In genomic region chr3L:18203949-18204348, dm6 we compare ENCODE assay signal across 1 fruit fly cellular context.
TF ChIP-seq lines count a peak whose summit lies in the region.

No protein-coding gene starts in this region.

TF ChIP-seq in whole organism, embryonic, 481 proteins besides CTCF, POLR2A, EP300 and RAD21 (continued from another document):
- peak; percentile 50 for TF ChIP-seq Hr3 (GFP tag; optimal IDR thresholded peaks at IDR 0.05; lab: Kevin White, UChicago)
- peak; percentile 61 for TF ChIP-seq twi (tag; optimal IDR thresholded peaks at IDR 0.05; lab: Kevin White, UChicago)
- no peak for TF ChIP-seq eve (GFP tag; optimal IDR thresholded peaks at IDR 0.05; lab: Kevin White, UChicago)
- TF ChIP-seq CG30020 (tag; optimal IDR thresholded peaks at IDR 0.05; lab: Kevin White, UChicago) = peak; percentile 30
- no peak for TF ChIP-seq tup (GFP tag; optimal IDR thresholded peaks at IDR 0.05; lab: Kevin White, UChicago)
- TF ChIP-seq phol (tag; optimal IDR thresholded peaks at IDR 0.05; lab: Kevin White, UChicago) = peak; percentile 80
- peak; percentile 15 for TF ChIP-seq CG8281 (tag; optimal IDR thresholded peaks at IDR 0.05; lab: Kevin White, UChicago)
- peak; percentile 15 for TF ChIP-seq Usf (GFP tag; optimal IDR thresholded peaks at IDR 0.05; lab: Kevin White, UChicago)
- TF ChIP-seq CG18599 (GFP tag; optimal IDR thresholded peaks at IDR 0.05; lab: Kevin White, UChicago) = no peak
- TF ChIP-seq ssp (GFP tag; IDR thresholded peaks at IDR 0.05; lab: Robert Waterston, UW) = peak; percentile 59
- peak; percentile 34 for TF ChIP-seq CG2875 (GFP tag; optimal IDR thresholded peaks at IDR 0.05; lab: Kevin White, UChicago)
- peak; percentile 53 for TF ChIP-seq tap (tag; optimal IDR thresholded peaks at IDR 0.05; lab: Kevin White, UChicago)
- peak; percentile 60 for TF ChIP-seq Oli (tag; optimal IDR thresholded peaks at IDR 0.05; lab: Kevin White, UChicago)
- TF ChIP-seq CG17829 (tag; optimal IDR thresholded peaks at IDR 0.05; lab: Kevin White, UChicago) = peak; percentile 89
- TF ChIP-seq E2f2 (GFP tag; IDR thresholded peaks at IDR 0.05; lab: Robert Waterston, UW) = peak; percentile 16; the same call in 1 of the 2 replicates
- TF ChIP-seq HLH3B (GFP tag; IDR thresholded peaks at IDR 0.05; lab: Robert Waterston, UW) = peak; percentile 55; the same call in 1 of the 2 replicates
- peak; percentile 36 for TF ChIP-seq Deaf1 (tag; optimal IDR thresholded peaks at IDR 0.05; lab: Kevin White, UChicago)
- peak; percentile 14 for TF ChIP-seq CG12155 (GFP tag; optimal IDR thresholded peaks at IDR 0.05; lab: Kevin White, UChicago)
- peak in 1 of 3 experiments; percentile 87 for TF ChIP-seq lola (GFP tag; optimal IDR thresholded peaks at IDR 0.05; lab: Kevin White, UChicago)
- peak; percentile 25; the same call in 1 of the 2 replicates for TF ChIP-seq CG10366 (GFP tag; IDR thresholded peaks at IDR 0.05; lab: Robert Waterston, UW)
- TF ChIP-seq org-1 (GFP tag; optimal IDR thresholded peaks at IDR 0.05; lab: Kevin White, UChicago) = peak; percentile 21
- TF ChIP-seq CG17385 (GFP tag; optimal IDR thresholded peaks at IDR 0.05; lab: Kevin White, UChicago) = peak; percentile 33
- TF ChIP-seq Xbp1 (GFP tag; optimal IDR thresholded peaks at IDR 0.05; lab: Kevin White, UChicago) = peak; percentile 25
- TF ChIP-seq grau (tag; optimal IDR thresholded peaks at IDR 0.05; lab: Kevin White, UChicago) = peak; percentile 75
- peak; percentile 37 for TF ChIP-seq CG7271 (tag; optimal IDR thresholded peaks at IDR 0.05; lab: Kevin White, UChicago)
- TF ChIP-seq ttk (GFP tag; IDR thresholded peaks at IDR 0.05; lab: Robert Waterston, UW) = 0 out of 2 replicates have a peak, but pooled peaks have one; percentile 28
- TF ChIP-seq CG14014 (GFP tag; IDR thresholded peaks at IDR 0.05; lab: Robert Waterston, UW) = peak; percentile 22; the same call in 1 of the 2 replicates
- TF ChIP-seq row (GFP tag; IDR thresholded peaks at IDR 0.05; lab: Robert Waterston, UW) = peak; percentile 72
- TF ChIP-seq run (tag; optimal IDR thresholded peaks at IDR 0.05; lab: Kevin White, UChicago) = peak; percentile 27
- no peak for TF ChIP-seq odd (GFP tag; optimal IDR thresholded peaks at IDR 0.05; lab: Kevin White, UChicago)
- peak; percentile 76 for TF ChIP-seq fd96Cb (tag; optimal IDR thresholded peaks at IDR 0.05; lab: Kevin White, UChicago)
- TF ChIP-seq ara (GFP tag; IDR thresholded peaks at IDR 0.05; lab: Robert Waterston, UW) = peak; percentile 69; the same call in 1 of the 2 replicates
- peak; percentile 63 for TF ChIP-seq croc (GFP tag; conservative IDR thresholded peaks at IDR 0.05; lab: Robert Waterston, UW)
- peak; percentile 30 for TF ChIP-seq CG1233 (GFP tag; optimal IDR thresholded peaks at IDR 0.05; lab: Kevin White, UChicago)
- TF ChIP-seq CG18262 (tag; optimal IDR thresholded peaks at IDR 0.05; lab: Kevin White, UChicago) = peak; percentile 92
- TF ChIP-seq Ssrp (tag; optimal IDR thresholded peaks at IDR 0.05; lab: Kevin White, UChicago) = peak; percentile 65
- no peak for TF ChIP-seq ems (GFP tag; optimal IDR thresholded peaks at IDR 0.05; lab: Kevin White, UChicago)
- TF ChIP-seq sens (GFP tag; lab: Kevin White, UChicago) = peak; percentile 64
- TF ChIP-seq lmd (GFP tag; IDR thresholded peaks at IDR 0.05; lab: Robert Waterston, UW) = no peak; the same call in 1 of the 2 replicates
- TF ChIP-seq CG3407 (GFP tag; optimal IDR thresholded peaks at IDR 0.05; lab: Kevin White, UChicago) = peak; percentile 49
- TF ChIP-seq CG32767 (GFP tag; IDR thresholded peaks at IDR 0.05; lab: Robert Waterston, UW) = peak; percentile 64; the same call in 1 of the 2 replicates
- TF ChIP-seq bcd (GFP tag; optimal IDR thresholded peaks at IDR 0.05; lab: Kevin White, UChicago) = peak; percentile 26
- TF ChIP-seq dmrt99B (tag; optimal IDR thresholded peaks at IDR 0.05; lab: Kevin White, UChicago) = peak; percentile 59
- TF ChIP-seq Hr51 (GFP tag; optimal IDR thresholded peaks at IDR 0.05; lab: Kevin White, UChicago) = peak in 1 of 2 experiments; percentile 50
- TF ChIP-seq CG2712 (tag; optimal IDR thresholded peaks at IDR 0.05; lab: Kevin White, UChicago) = peak; percentile 94
- TF ChIP-seq ind (GFP tag; optimal IDR thresholded peaks at IDR 0.05; lab: Kevin White, UChicago) = peak; percentile 30
- peak; percentile 28 for TF ChIP-seq tin (GFP tag; optimal IDR thresholded peaks at IDR 0.05; lab: Kevin White, UChicago)
- TF ChIP-seq ewg (GFP tag; optimal IDR thresholded peaks at IDR 0.05; lab: Kevin White, UChicago) = peak; percentile 17
- TF ChIP-seq CG7745 (tag; optimal IDR thresholded peaks at IDR 0.05; lab: Kevin White, UChicago) = peak; percentile 44
- TF ChIP-seq zf30C (GFP tag; optimal IDR thresholded peaks at IDR 0.05; lab: Kevin White, UChicago) = peak; percentile 56
- peak; percentile 63 for TF ChIP-seq CG4424 (GFP tag; optimal IDR thresholded peaks at IDR 0.05; lab: Kevin White, UChicago)
- peak; percentile 25 for TF ChIP-seq sug (tag; optimal IDR thresholded peaks at IDR 0.05; lab: Kevin White, UChicago)
- peak; percentile 79 for TF ChIP-seq D19A (tag; optimal IDR thresholded peaks at IDR 0.05; lab: Kevin White, UChicago)
- peak; percentile 38 for TF ChIP-seq CG16815 (GFP tag; optimal IDR thresholded peaks at IDR 0.05; lab: Kevin White, UChicago)
- peak in 1 of 3 experiments; percentile 81 for TF ChIP-seq Stat92E (GFP tag; optimal IDR thresholded peaks at IDR 0.05; lab: Kevin White, UChicago)
- peak; percentile 82 for TF ChIP-seq vvl (GFP tag; IDR thresholded peaks at IDR 0.05; lab: Robert Waterston, UW)
- peak; percentile 36 for TF ChIP-seq Chrac-16 (GFP tag; optimal IDR thresholded peaks at IDR 0.05; lab: Kevin White, UChicago)
- no peak for TF ChIP-seq CG15073 (GFP tag; optimal IDR thresholded peaks at IDR 0.05; lab: Kevin White, UChicago)
- TF ChIP-seq CG30403 (GFP tag; optimal IDR thresholded peaks at IDR 0.05; lab: Kevin White, UChicago) = peak; percentile 59
- TF ChIP-seq lab (GFP tag; optimal IDR thresholded peaks at IDR 0.05; lab: Kevin White, UChicago) = peak; percentile 14
- peak; percentile 45 for TF ChIP-seq Abd-B (GFP tag; optimal IDR thresholded peaks at IDR 0.05; lab: Kevin White, UChicago)
- peak; percentile 46; the same call in 1 of the 2 replicates for TF ChIP-seq CG32772 (GFP tag; IDR thresholded peaks at IDR 0.05; lab: Robert Waterston, UW)
- peak; percentile 71 for TF ChIP-seq CG7556 (GFP tag; optimal IDR thresholded peaks at IDR 0.05; lab: Kevin White, UChicago)
- TF ChIP-seq CG15601 (tag; optimal IDR thresholded peaks at IDR 0.05; lab: Kevin White, UChicago) = peak; percentile 86
- no peak for TF ChIP-seq toy (GFP tag; IDR thresholded peaks at IDR 0.05; lab: Robert Waterston, UW)
- TF ChIP-seq Eip74EF (GFP tag; optimal IDR thresholded peaks at IDR 0.05; lab: Kevin White, UChicago) = peak in 1 of 2 experiments; percentile 61
- TF ChIP-seq D (optimal IDR thresholded peaks at IDR 0.05; lab: Kevin White, UChicago) = no peak
- TF ChIP-seq D (GFP tag; optimal IDR thresholded peaks at IDR 0.05; lab: Kevin White, UChicago) = peak; percentile 58
- peak; percentile 85 for TF ChIP-seq Blimp-1 (GFP tag; optimal IDR thresholded peaks at IDR 0.05; lab: Kevin White, UChicago)
- no peak for TF ChIP-seq CG6813 (GFP tag; optimal IDR thresholded peaks at IDR 0.05; lab: Kevin White, UChicago)
- no peak for TF ChIP-seq slbo (GFP tag; IDR thresholded peaks at IDR 0.05; lab: Robert Waterston, UW)
- TF ChIP-seq CG4707 (GFP tag; optimal IDR thresholded peaks at IDR 0.05; lab: Kevin White, UChicago) = peak; percentile 18
- TF ChIP-seq CG13424 (tag; optimal IDR thresholded peaks at IDR 0.05; lab: Kevin White, UChicago) = peak; percentile 62
- peak; percentile 72 for TF ChIP-seq CG11504 (tag; optimal IDR thresholded peaks at IDR 0.05; lab: Kevin White, UChicago)
- peak; percentile 91 for TF ChIP-seq dmrt11E (tag; optimal IDR thresholded peaks at IDR 0.05; lab: Kevin White, UChicago)
- TF ChIP-seq CG10979 (tag; optimal IDR thresholded peaks at IDR 0.05; lab: Kevin White, UChicago) = peak; percentile 90
- TF ChIP-seq Fer1 (GFP tag; optimal IDR thresholded peaks at IDR 0.05; lab: Kevin White, UChicago) = no peak
- TF ChIP-seq CG12299 (tag; optimal IDR thresholded peaks at IDR 0.05; lab: Kevin White, UChicago) = peak; percentile 14
- TF ChIP-seq mld (GFP tag; IDR thresholded peaks at IDR 0.05; lab: Robert Waterston, UW; ENCODE audit: partially characterized antibody) = no peak
- no peak; the same call in 1 of the 2 replicates for TF ChIP-seq CG4730 (GFP tag; IDR thresholded peaks at IDR 0.05; lab: Robert Waterston, UW)
- TF ChIP-seq YL-1 (GFP tag; optimal IDR thresholded peaks at IDR 0.05; lab: Kevin White, UChicago) = no peak
- no peak for TF ChIP-seq CG12942 (GFP tag; optimal IDR thresholded peaks at IDR 0.05; lab: Kevin White, UChicago)
- peak; percentile 81 for TF ChIP-seq CG12391 (tag; optimal IDR thresholded peaks at IDR 0.05; lab: Kevin White, UChicago)
- TF ChIP-seq nom (GFP tag; optimal IDR thresholded peaks at IDR 0.05; lab: Kevin White, UChicago) = no peak
- no peak for TF ChIP-seq stc (GFP tag; IDR thresholded peaks at IDR 0.05; lab: Robert Waterston, UW)
- TF ChIP-seq Nf-YB (GFP tag; optimal IDR thresholded peaks at IDR 0.05; lab: Kevin White, UChicago) = peak; percentile 50
- peak; percentile 75 for TF ChIP-seq CG8388 (GFP tag; optimal IDR thresholded peaks at IDR 0.05; lab: Kevin White, UChicago)
- no peak for TF ChIP-seq dan (GFP tag; IDR thresholded peaks at IDR 0.05; lab: Robert Waterston, UW)
- no peak for TF ChIP-seq CG14667 (GFP tag; IDR thresholded peaks at IDR 0.05; lab: Robert Waterston, UW)
- TF ChIP-seq Kr (GFP tag; optimal IDR thresholded peaks at IDR 0.05; lab: Kevin White, UChicago) = peak; percentile 10
- TF ChIP-seq CG13123 (GFP tag; optimal IDR thresholded peaks at IDR 0.05; lab: Kevin White, UChicago) = peak; percentile 36
- peak; percentile 56 for TF ChIP-seq CG2202 (tag; optimal IDR thresholded peaks at IDR 0.05; lab: Kevin White, UChicago)
- no peak for TF ChIP-seq aop (GFP tag; IDR thresholded peaks at IDR 0.05; lab: Robert Waterston, UW)
- peak; percentile 60 for TF ChIP-seq CG6254 (GFP tag; optimal IDR thresholded peaks at IDR 0.05; lab: Kevin White, UChicago)
- TF ChIP-seq sisA (GFP tag; IDR thresholded peaks at IDR 0.05; lab: Robert Waterston, UW) = peak; percentile 22; the same call in 1 of the 2 replicates
- TF ChIP-seq mirr (GFP tag; optimal IDR thresholded peaks at IDR 0.05; lab: Kevin White, UChicago) = no peak
- peak; percentile 59 for TF ChIP-seq gcm (GFP tag; optimal IDR thresholded peaks at IDR 0.05; lab: Kevin White, UChicago)
- peak; percentile 62 for TF ChIP-seq Sox102F (GFP tag; optimal IDR thresholded peaks at IDR 0.05; lab: Kevin White, UChicago)
- no peak for TF ChIP-seq exex (tag; optimal IDR thresholded peaks at IDR 0.05; lab: Kevin White, UChicago)
- peak; percentile 62 for TF ChIP-seq unpg (GFP tag; optimal IDR thresholded peaks at IDR 0.05; lab: Kevin White, UChicago)
- peak; percentile 44 for TF ChIP-seq CG18764 (GFP tag; optimal IDR thresholded peaks at IDR 0.05; lab: Kevin White, UChicago)
- peak; percentile 46 for TF ChIP-seq CG1602 (GFP tag; optimal IDR thresholded peaks at IDR 0.05; lab: Kevin White, UChicago)
- peak; percentile 51 for TF ChIP-seq CG4820 (GFP tag; optimal IDR thresholded peaks at IDR 0.05; lab: Kevin White, UChicago)
- TF ChIP-seq H15 (GFP tag; IDR thresholded peaks at IDR 0.05; lab: Robert Waterston, UW) = no peak
- no peak for TF ChIP-seq pb (GFP tag; optimal IDR thresholded peaks at IDR 0.05; lab: Kevin White, UChicago)
- no peak for TF ChIP-seq Gsc (GFP tag; IDR thresholded peaks at IDR 0.05; lab: Robert Waterston, UW)
- peak; percentile 57 for TF ChIP-seq CG8290 (GFP tag; optimal IDR thresholded peaks at IDR 0.05; lab: Kevin White, UChicago)
- no peak for TF ChIP-seq CG8290 (tag; optimal IDR thresholded peaks at IDR 0.05; lab: Kevin White, UChicago)
- TF ChIP-seq ftz-f1 (GFP tag; optimal IDR thresholded peaks at IDR 0.05; lab: Kevin White, UChicago) = no peak
- TF ChIP-seq Fer3 (tag; optimal IDR thresholded peaks at IDR 0.05; lab: Kevin White, UChicago) = peak; percentile 31
- TF ChIP-seq E2f1 (GFP tag; IDR thresholded peaks at IDR 0.05; lab: Robert Waterston, UW) = peak; percentile 52
- TF ChIP-seq CG17361 (GFP tag; IDR thresholded peaks at IDR 0.05; lab: Robert Waterston, UW) = peak; percentile 84
- TF ChIP-seq CG5245 (GFP tag; optimal IDR thresholded peaks at IDR 0.05; lab: Kevin White, UChicago) = peak; percentile 11
- peak; percentile 27 for TF ChIP-seq ATbp (GFP tag; optimal IDR thresholded peaks at IDR 0.05; lab: Kevin White, UChicago)
- peak; percentile 86 for TF ChIP-seq CG14710 (tag; optimal IDR thresholded peaks at IDR 0.05; lab: Kevin White, UChicago)
- no peak for TF ChIP-seq pfk (GFP tag; optimal IDR thresholded peaks at IDR 0.05; lab: Kevin White, UChicago)
- TF ChIP-seq CG10431 (GFP tag; optimal IDR thresholded peaks at IDR 0.05; lab: Kevin White, UChicago) = peak; percentile 11
- no peak for TF ChIP-seq CG17568 (GFP tag; optimal IDR thresholded peaks at IDR 0.05; lab: Kevin White, UChicago)
- TF ChIP-seq CG12659 (GFP tag; optimal IDR thresholded peaks at IDR 0.05; lab: Kevin White, UChicago) = peak; percentile 27
- no peak for TF ChIP-seq Myb (GFP tag; optimal IDR thresholded peaks at IDR 0.05; lab: Kevin White, UChicago)
- peak; percentile 13 for TF ChIP-seq CG13775 (GFP tag; optimal IDR thresholded peaks at IDR 0.05; lab: Kevin White, UChicago)
- TF ChIP-seq CG11456 (GFP tag; IDR thresholded peaks at IDR 0.05; lab: Robert Waterston, UW) = no peak
- TF ChIP-seq cg (GFP tag; optimal IDR thresholded peaks at IDR 0.05; lab: Kevin White, UChicago) = peak; percentile 24
